Worm (Caenorhabditis elegans) whole organism, late embryonic: Measurements from ENCODE around the gene Y39G8B.5.
A peak's percentile ranks its signal among the peaks of the same experiment; 100 is the strongest.

ENCODE experiments used
- C08G9.2 ChIP-seq: sonication (generic microtip); optimal IDR thresholded peaks from 2 replicates; lab custom pipeline; 2016; ENCODE audit warnings: mild to moderate bottlenecking, missing genetic modification characterization, moderate library complexity, missing compliant biosample characterization
- C38D4.7 ChIP-seq: fragments of 200-800 bp; sonication (Bioruptor generic); optimal IDR thresholded peaks from 2 replicates; lab custom pipeline; 2018; ENCODE audit warnings: mild to moderate bottlenecking, missing genetic modification characterization, moderate library complexity, missing compliant biosample characterization
- F13H6.1 ChIP-seq: sonication (generic microtip); optimal IDR thresholded peaks from 2 replicates; lab custom pipeline; 2016; ENCODE audit warnings: missing genetic modification characterization, missing compliant biosample characterization
- K02D7.2 ChIP-seq: sonication (generic microtip); optimal IDR thresholded peaks from 2 replicates; lab custom pipeline; 2017; ENCODE audit warnings: mild to moderate bottlenecking, missing genetic modification characterization, missing compliant biosample characterization
- ama-1 ChIP-seq: fragments of 150-350 bp; optimal IDR thresholded peaks from 2 replicates; lab custom pipeline; 2014
- ceh-14 ChIP-seq: sonication (generic microtip); optimal IDR thresholded peaks from 2 replicates; lab custom pipeline; 2016; ENCODE audit warnings: missing genotype, missing genetic modification characterization, missing compliant biosample characterization
- ceh-18 ChIP-seq: sonication (generic microtip); optimal IDR thresholded peaks from 2 replicates; lab custom pipeline; 2016; ENCODE audit warnings: missing genetic modification characterization, missing compliant biosample characterization
- ceh-30 ChIP-seq: fragments of 150-350 bp; optimal IDR thresholded peaks from 2 replicates; lab custom pipeline; 2014; ENCODE audit warnings: missing biosample characterization, missing genetic modification characterization
- ceh-34 ChIP-seq: sonication (generic microtip); optimal IDR thresholded peaks from 2 replicates; lab custom pipeline; 2016; ENCODE audit warnings: mild to moderate bottlenecking, missing genetic modification characterization, missing compliant biosample characterization
- ceh-45 ChIP-seq: fragments of 200-800 bp; sonication (Bioruptor generic); IDR thresholded peaks from 2 replicates; pipeline ENCODE4 v1.3.6; 2022; ENCODE audit warnings: missing genetic modification reagents, missing genetic modification characterization, missing compliant biosample characterization
- ceh-48 ChIP-seq: sonication (generic microtip); optimal IDR thresholded peaks from 2 replicates; lab custom pipeline; 2016; ENCODE audit warnings: missing genetic modification characterization, inconsistent platforms, missing compliant biosample characterization
- ceh-6 ChIP-seq: fragments of 200-800 bp; sonication (Bioruptor generic); optimal IDR thresholded peaks from 2 replicates; lab custom pipeline; 2018; ENCODE audit warnings: mild to moderate bottlenecking, missing genetic modification characterization, missing compliant biosample characterization
- ceh-9 ChIP-seq: sonication (generic microtip); optimal IDR thresholded peaks from 2 replicates; lab custom pipeline; 2016; ENCODE audit warnings: mild to moderate bottlenecking, missing genetic modification characterization, inconsistent platforms, missing compliant biosample characterization
- dve-1 ChIP-seq: sonication (generic microtip); optimal IDR thresholded peaks from 2 replicates; lab custom pipeline; 2017; ENCODE audit warnings: antibody characterized with exemption, mild to moderate bottlenecking, missing genetic modification characterization, missing compliant biosample characterization
- elt-2 ChIP-seq: sonication (generic microtip); optimal IDR thresholded peaks from 2 replicates; lab custom pipeline; 2016; ENCODE audit warnings: missing genetic modification reagents, missing genetic modification characterization, missing compliant biosample characterization
- gmeb-2 ChIP-seq: sonication (generic microtip); optimal IDR thresholded peaks from 2 replicates; lab custom pipeline; 2016; ENCODE audit warnings: missing genetic modification characterization, inconsistent platforms, missing compliant biosample characterization
- hlh-13 ChIP-seq: fragments of 200-800 bp; sonication (Bioruptor generic); optimal IDR thresholded peaks from 2 replicates; lab custom pipeline; 2018; ENCODE audit warnings: mild to moderate bottlenecking, missing genetic modification characterization, missing compliant biosample characterization
- hlh-15 ChIP-seq: sonication (generic microtip); optimal IDR thresholded peaks from 2 replicates; lab custom pipeline; 2016; ENCODE audit warnings: missing genetic modification characterization, missing compliant biosample characterization
- hlh-30 ChIP-seq: sonication (generic microtip); optimal IDR thresholded peaks from 2 replicates; lab custom pipeline; 2017; ENCODE audit warnings: antibody characterized with exemption, missing genetic modification characterization, missing compliant biosample characterization; ENCODE audit not compliant: insufficient read depth
- hlh-6 ChIP-seq: sonication (generic microtip); optimal IDR thresholded peaks from 2 replicates; lab custom pipeline; 2016; ENCODE audit warnings: missing genotype, missing genetic modification characterization, missing compliant biosample characterization
- hlh-8 ChIP-seq: sonication (generic microtip); optimal IDR thresholded peaks from 2 replicates; lab custom pipeline; 2016; ENCODE audit warnings: missing genotype, missing genetic modification characterization, missing compliant biosample characterization
- lim-6 ChIP-seq: sonication (generic microtip); optimal IDR thresholded peaks from 2 replicates; lab custom pipeline; 2016; ENCODE audit warnings: missing genetic modification characterization, missing compliant biosample characterization
- mec-3 ChIP-seq: sonication (generic microtip); optimal IDR thresholded peaks from 2 replicates; lab custom pipeline; 2016; ENCODE audit warnings: borderline replicate concordance, missing genetic modification characterization, missing compliant biosample characterization
- nhr-232 ChIP-seq: sonication (generic microtip); optimal IDR thresholded peaks from 2 replicates; lab custom pipeline; 2016; ENCODE audit warnings: missing genetic modification characterization, missing compliant biosample characterization
- npax-4 ChIP-seq: sonication (generic microtip); optimal IDR thresholded peaks from 2 replicates; lab custom pipeline; 2016; ENCODE audit warnings: missing genetic modification characterization, missing compliant biosample characterization
- odd-2 ChIP-seq: sonication (generic microtip); optimal IDR thresholded peaks from 2 replicates; lab custom pipeline; 2017; ENCODE audit warnings: antibody characterized with exemption, mild to moderate bottlenecking, missing genetic modification characterization, missing compliant biosample characterization
- pag-3 ChIP-seq: sonication (generic microtip); optimal IDR thresholded peaks from 2 replicates; lab custom pipeline; 2016; ENCODE audit warnings: missing compliant biosample characterization, missing genetic modification characterization, borderline replicate concordance
- pax-1 ChIP-seq: fragments of 150-350 bp; optimal IDR thresholded peaks from 2 replicates; lab custom pipeline; 2014; ENCODE audit warnings: missing biosample characterization, missing genetic modification characterization
- pha-2 ChIP-seq: sonication (generic microtip); optimal IDR thresholded peaks from 2 replicates; lab custom pipeline; 2017; ENCODE audit warnings: mild to moderate bottlenecking, missing genetic modification characterization, missing compliant biosample characterization
- pha-4 ChIP-seq: fragments of 150-350 bp; optimal IDR thresholded peaks from 2 replicates; lab custom pipeline; 2018; ENCODE audit warnings: missing biosample characterization, missing genetic modification reagents, missing genetic modification characterization
- ref-2 ChIP-seq: sonication (generic microtip); optimal IDR thresholded peaks from 2 replicates; lab custom pipeline; 2016; ENCODE audit warnings: missing genetic modification characterization, missing compliant biosample characterization
- sox-2 ChIP-seq: fragments of 200-800 bp; sonication (Bioruptor generic); IDR thresholded peaks from 2 replicates; pipeline ENCODE4 v1.3.6; 2022; ENCODE audit warnings: missing genetic modification reagents, missing genetic modification characterization, missing compliant biosample characterization
- tbx-7 ChIP-seq: sonication (generic microtip); optimal IDR thresholded peaks from 2 replicates; lab custom pipeline; 2016; ENCODE audit warnings: missing genotype, missing genetic modification characterization, missing compliant biosample characterization
- ttx-3 ChIP-seq: sonication (generic microtip); optimal IDR thresholded peaks from 2 replicates; lab custom pipeline; 2016; ENCODE audit warnings: missing genetic modification reagents, missing genetic modification characterization, missing compliant biosample characterization
- unc-3 ChIP-seq, 2 experiments: fragments of 200-800 bp in 1 of 2; sonication (Bioruptor generic) in 1 of 2; sonication (generic microtip) in 1 of 2; conservative IDR thresholded peaks in 1 of 2; optimal IDR thresholded peaks in 1 of 2; 2 replicates each; pipeline versions ENCODE4 v1.3.6 to Lab custom; 2016 to 2022; ENCODE audit warnings: missing compliant biosample characterization in 2 of 2, missing genetic modification characterization in 2 of 2, missing genetic modification reagents in 1 of 2
- zip-5 ChIP-seq: sonication (generic microtip); optimal IDR thresholded peaks from 2 replicates; lab custom pipeline; 2016; ENCODE audit warnings: missing genetic modification characterization, missing compliant biosample characterization

Gene Y39G8B.5

DNA sequence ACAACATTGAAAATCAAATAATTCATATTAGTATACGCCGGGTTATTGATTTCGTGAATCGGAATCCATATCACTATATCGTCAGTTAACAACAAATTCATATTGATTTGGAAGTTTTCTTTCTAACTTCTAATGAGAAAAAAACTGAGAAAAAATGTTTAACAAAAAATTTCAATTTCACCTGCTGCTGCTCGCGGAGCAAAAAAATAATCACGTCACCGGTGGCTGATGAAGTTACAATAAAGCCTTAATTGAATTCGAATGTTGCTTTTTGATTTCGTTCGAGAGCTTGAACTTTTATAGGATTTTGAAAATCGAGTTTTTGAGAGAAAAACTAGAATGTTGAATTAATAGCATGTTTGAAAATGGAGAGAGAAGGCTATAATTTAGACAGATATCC lies 22.7 kb downstream of the Y39G8B.5 start, which contains the start of gene sre-43:
sre-43 (minus strand) TSS at position 101 of the 400 bp plus-strand sequence.
- TF ChIP-seq odd-2 (tag; lab: Kevin White, UChicago) (no peak), hlh-30 (tag; lab: Kevin White, UChicago) (no peak), ceh-34 (tag; lab: Kevin White, UChicago) (no peak), K02D7.2 (tag; lab: Kevin White, UChicago) (no peak), ref-2 (tag; lab: Kevin White, UChicago) (no peak), pha-2 (tag; lab: Kevin White, UChicago) (no peak)
- TF ChIP-seq, all 69 proteins: peak for 0

DNA sequence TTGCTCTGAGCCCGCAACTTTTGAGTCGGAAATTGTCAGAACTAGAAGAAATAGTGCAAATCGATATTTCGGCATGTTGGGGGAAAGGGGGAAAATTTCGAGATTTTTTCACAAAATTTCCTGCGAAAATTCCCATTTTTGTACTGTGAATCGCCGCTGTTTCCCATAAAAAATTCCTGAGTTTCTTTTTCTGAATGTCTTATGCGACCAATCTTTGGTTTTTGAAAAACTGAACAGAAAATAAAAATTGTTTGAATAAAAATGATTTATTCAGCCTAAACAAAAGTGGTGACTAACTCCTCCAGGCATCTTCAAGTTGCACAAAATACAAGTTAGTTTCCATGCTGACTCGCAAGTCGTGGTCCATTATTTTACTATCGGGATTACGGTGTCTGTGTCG lies 25.4 kb downstream of the Y39G8B.5 start, which contains the start of gene W07G1.7:
W07G1.7 (minus strand) TSS at position 101 of the 400 bp plus-strand sequence.
- no peak for TF ChIP-seq C08G9.2 (tag; lab: Kevin White, UChicago)
- no peak for TF ChIP-seq ceh-18 (tag; lab: Kevin White, UChicago)
- TF ChIP-seq ceh-6 (GFP tag; lab: Kevin White, UChicago) = no peak
- TF ChIP-seq mec-3 = no peak
- no peak for TF ChIP-seq pag-3 (tag; lab: Kevin White, UChicago)
- TF ChIP-seq C38D4.7 (GFP tag; lab: Kevin White, UChicago) = no peak
- TF ChIP-seq gmeb-2 = no peak
- no peak for TF ChIP-seq pax-1 (tag; lab: Kevin White, UChicago)
- no peak for TF ChIP-seq dve-1 (tag; lab: Kevin White, UChicago)
- TF ChIP-seq hlh-13 (GFP tag; lab: Kevin White, UChicago) = no peak
- TF ChIP-seq pha-4 (tag; lab: Kevin White, UChicago) = no peak
- TF ChIP-seq F13H6.1 = no peak
- TF ChIP-seq hlh-15 (tag; lab: Kevin White, UChicago) = no peak
- no peak for TF ChIP-seq odd-2 (tag; lab: Kevin White, UChicago)
- TF ChIP-seq ceh-9 (tag; lab: Kevin White, UChicago) = no peak
- TF ChIP-seq hlh-6 (tag; lab: Kevin White, UChicago) = no peak
- TF ChIP-seq unc-3 (GFP tag; conservative IDR thresholded peaks at IDR 0.05; lab: Robert Waterston, UW) = no peak
- TF ChIP-seq unc-3 (tag; optimal IDR thresholded peaks at IDR 0.05; lab: Kevin White, UChicago) = no peak

DNA sequence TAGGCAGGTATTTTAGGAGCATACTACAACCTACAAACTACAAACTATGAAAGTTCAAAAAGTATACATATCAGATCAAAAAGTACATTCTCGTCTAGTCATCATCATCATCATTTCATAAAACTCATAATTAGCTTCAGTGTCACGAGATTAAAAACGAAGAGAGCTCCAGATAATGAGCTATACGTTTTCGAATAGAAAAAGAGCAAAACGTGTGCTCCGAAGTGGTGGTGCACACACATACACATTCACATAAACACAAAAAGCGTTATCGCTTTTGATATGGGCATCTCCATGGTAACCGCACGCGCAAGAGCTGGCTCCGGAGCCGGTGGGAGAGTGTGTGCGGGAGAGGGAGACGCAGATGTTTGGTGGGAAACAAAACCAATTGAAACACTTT lies 27.3 kb downstream of the Y39G8B.5 start:
- peak; percentile 17 for TF ChIP-seq ceh-14 (tag; lab: Kevin White, UChicago)
- no peak for TF ChIP-seq pag-3 (tag; lab: Kevin White, UChicago)
- no peak for TF ChIP-seq ceh-48 (tag; lab: Kevin White, UChicago)
- TF ChIP-seq nhr-232 (tag; lab: Kevin White, UChicago) = no peak
- TF ChIP-seq hlh-8 (tag; lab: Kevin White, UChicago) = no peak
- TF ChIP-seq elt-2 = no peak
- TF ChIP-seq hlh-15 (tag; lab: Kevin White, UChicago) = no peak
- TF ChIP-seq, all 69 proteins: peak for 1

DNA sequence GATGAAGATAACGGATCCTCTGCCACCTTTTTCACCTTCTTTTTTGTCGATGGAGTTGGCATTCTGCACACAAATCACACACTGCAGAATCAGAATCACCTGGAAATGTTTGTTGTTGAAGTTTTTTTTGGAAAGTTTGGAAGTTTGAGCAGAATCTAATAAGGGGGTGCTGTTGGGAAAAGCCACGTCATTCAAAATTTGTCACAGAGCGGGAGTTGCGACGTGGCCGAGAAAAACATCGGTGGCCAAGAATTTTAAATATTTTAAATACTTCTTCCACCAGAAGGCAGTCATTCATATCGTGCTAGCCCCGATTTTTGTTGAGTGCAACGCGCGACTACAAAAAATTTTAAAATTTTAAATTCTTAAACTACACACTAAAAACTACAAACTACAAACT lies 29.3 kb downstream of the Y39G8B.5 start, which contains the start of gene rpi-1:
rpi-1 (minus strand) TSS at position 101 of the 400 bp plus-strand sequence.
- no peak for TF ChIP-seq ceh-45 (GFP tag; lab: Robert Waterston, UW)
- no peak for TF ChIP-seq ttx-3 (tag; lab: Kevin White, UChicago)
- no peak for TF ChIP-seq C08G9.2 (tag; lab: Kevin White, UChicago)
- no peak for TF ChIP-seq tbx-7 (tag; lab: Kevin White, UChicago)
- TF ChIP-seq odd-2 (tag; lab: Kevin White, UChicago) = no peak
- no peak for TF ChIP-seq pha-4 (tag; lab: Kevin White, UChicago)
- no peak for TF ChIP-seq lim-6 (tag; lab: Kevin White, UChicago)
- TF ChIP-seq nhr-232 (tag; lab: Kevin White, UChicago) = no peak
- TF ChIP-seq npax-4 (tag; lab: Kevin White, UChicago) = no peak
- TF ChIP-seq zip-5 (tag; lab: Kevin White, UChicago) = no peak
- TF ChIP-seq ceh-30 (tag; lab: Kevin White, UChicago) = no peak
- no peak for TF ChIP-seq ama-1
- TF ChIP-seq sox-2 (GFP tag; lab: Robert Waterston, UW) = no peak
- no peak for TF ChIP-seq ref-2 (tag; lab: Kevin White, UChicago)
- no peak for TF ChIP-seq mec-3
